Worm (Caenorhabditis elegans) whole organism, mixed stage, embryonic: ENCODE data around the gene mrpl-18.

Experiments
- mab-5 ChIP-seq: fragments of 150-350 bp; optimal IDR thresholded peaks from 2 replicates; lab custom pipeline; 2014; ENCODE audit warnings: missing biosample characterization, missing genetic modification characterization
- nhr-28 ChIP-seq: fragments of 150-350 bp; optimal IDR thresholded peaks from 2 replicates; lab custom pipeline; 2014; ENCODE audit warnings: missing biosample characterization, missing genetic modification characterization

DNA sequence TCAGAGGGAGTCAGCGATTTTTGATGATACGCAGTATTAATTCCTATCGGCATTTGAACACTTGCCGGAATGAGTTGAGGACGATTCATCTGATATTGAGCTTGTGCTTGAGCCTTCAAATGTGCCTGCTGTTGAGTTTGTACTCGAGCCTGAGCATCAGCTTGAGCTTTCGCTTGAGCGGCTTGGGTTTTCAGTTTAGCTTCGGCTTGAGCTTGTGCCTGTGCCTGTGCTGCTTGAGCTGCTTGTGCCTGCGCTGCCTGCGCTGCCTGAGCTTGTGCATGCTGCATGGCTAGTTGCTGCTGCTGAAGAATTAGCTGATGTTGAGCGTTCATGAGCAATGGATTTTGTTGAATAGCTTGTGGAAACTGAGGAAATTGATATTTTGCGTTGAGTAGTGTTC is 28.9 kb upstream of the mrpl-18 start:
- TF ChIP-seq mab-5 (no peak), nhr-28 (tag; lab: Kevin White, UChicago) (no peak)
